Worm (Caenorhabditis elegans): ENCODE results near the gene gcy-23.

gcy-23 gene

ce11 chrIV:3246873-3247272, 42.3 kb downstream of the gcy-23 start:
- TF ChIP-seq ceh-82 (tag; optimal IDR thresholded peaks at IDR 0.05) = no peak
- TF ChIP-seq nhr-11 (tag; optimal IDR thresholded peaks at IDR 0.05) = no peak

ce11 chrIV:3234269-3234668, 54.9 kb downstream of the gcy-23 start:
- peak in 1 of 3 experiments; percentile 31 for TF ChIP-seq elt-3 (tag; optimal IDR thresholded peaks at IDR 0.05)
- TF ChIP-seq egl-27 (tag; optimal IDR thresholded peaks at IDR 0.05) = peak; percentile 12
- TF ChIP-seq lsy-12 (tag; optimal IDR thresholded peaks at IDR 0.05) = no peak
- TF ChIP-seq ceh-28 (tag; optimal IDR thresholded peaks at IDR 0.05) = peak; percentile 67
- peak; percentile 12 for TF ChIP-seq nhr-25 (tag; optimal IDR thresholded peaks at IDR 0.05)
- TF ChIP-seq nhr-23 (tag; optimal IDR thresholded peaks at IDR 0.05) = peak; percentile 92
- peak; percentile 81 for TF ChIP-seq nhr-43 (tag; optimal IDR thresholded peaks at IDR 0.05; ENCODE audit: poor library complexity, severe bottlenecking)
- no peak for TF ChIP-seq nhr-28 (tag; optimal IDR thresholded peaks at IDR 0.05)
- no peak for TF ChIP-seq ceh-9 (tag; optimal IDR thresholded peaks at IDR 0.05)
- no peak for TF ChIP-seq unc-39 (tag; optimal IDR thresholded peaks at IDR 0.05)
- no peak for TF ChIP-seq R02D3.7 (tag; optimal IDR thresholded peaks at IDR 0.05)

- TF ChIP-seq fkh-10 (GFP tag; optimal IDR thresholded peaks at IDR 0.05) (no peak), ZK546.5 (tag; optimal IDR thresholded peaks at IDR 0.05) (no peak), ama-1 (optimal IDR thresholded peaks at IDR 0.05) (no peak), hmg-11 (tag; optimal IDR thresholded peaks at IDR 0.05) (no peak), R02D3.7 (tag; optimal IDR thresholded peaks at IDR 0.05) (no peak), elt-2 (tag; optimal IDR thresholded peaks at IDR 0.05) (peak; percentile 20), egl-5 (tag; optimal IDR thresholded peaks at IDR 0.05) (no peak), nhr-25 (tag; optimal IDR thresholded peaks at IDR 0.05) (peak; percentile 73), zag-1 (tag; optimal IDR thresholded peaks at IDR 0.05) (no peak), nhr-76 (tag; optimal IDR thresholded peaks at IDR 0.05) (no peak), nhr-67 (tag; optimal IDR thresholded peaks at IDR 0.05) (no peak), aly-2 (tag; optimal IDR thresholded peaks at IDR 0.05) (no peak), ceh-82 (tag; optimal IDR thresholded peaks at IDR 0.05) (no peak), skn-1 (tag; optimal IDR thresholded peaks at IDR 0.05) (no peak), nhr-23 (tag; optimal IDR thresholded peaks at IDR 0.05) (peak; percentile 64), nhr-237 (tag; optimal IDR thresholded peaks at IDR 0.05) (no peak), ztf-11 (tag; optimal IDR thresholded peaks at IDR 0.05) (no peak), egl-27 (tag; optimal IDR thresholded peaks at IDR 0.05) (no peak), daf-12 (tag; optimal IDR thresholded peaks at IDR 0.05) (no peak), snpc-4 (tag; optimal IDR thresholded peaks at IDR 0.05) (peak; percentile 16), unc-39 (tag; optimal IDR thresholded peaks at IDR 0.05) (no peak), mml-1 (tag; optimal IDR thresholded peaks at IDR 0.05) (no peak), mdl-1 (tag; optimal IDR thresholded peaks at IDR 0.05) (no peak), nhr-77 (tag; optimal IDR thresholded peaks at IDR 0.05) (no peak), elt-1 (tag; optimal IDR thresholded peaks at IDR 0.05) (no peak), eor-1 (tag; optimal IDR thresholded peaks at IDR 0.05) (no peak), ceh-16 (tag; optimal IDR thresholded peaks at IDR 0.05) (no peak), unc-62 (GFP tag; optimal IDR thresholded peaks at IDR 0.05) (no peak), nhr-28 (tag; optimal IDR thresholded peaks at IDR 0.05) (no peak), ztf-4 (tag; optimal IDR thresholded peaks at IDR 0.05) (no peak), sea-2 (GFP tag; optimal IDR thresholded peaks at IDR 0.05) (no peak), nfya-1 (tag; optimal IDR thresholded peaks at IDR 0.05; ENCODE audit: insufficient read depth) (peak; percentile 19), fkh-2 (tag; optimal IDR thresholded peaks at IDR 0.05) (no peak), pha-4 (tag; optimal IDR thresholded peaks at IDR 0.05) (peak; percentile 47), nhr-43 (tag; optimal IDR thresholded peaks at IDR 0.05; ENCODE audit: poor library complexity, severe bottlenecking) (peak; percentile 83), elt-3 (tag; optimal IDR thresholded peaks at IDR 0.05) (no peak), lin-39 (tag; optimal IDR thresholded peaks at IDR 0.05) (no peak), nhr-12 (tag; optimal IDR thresholded peaks at IDR 0.05) (no peak), tbx-2 (tag; optimal IDR thresholded peaks at IDR 0.05) (peak; percentile 12), pqm-1 (tag; optimal IDR thresholded peaks at IDR 0.05) (no peak), jun-1 (tag; optimal IDR thresholded peaks at IDR 0.05) (peak; percentile 23), nhr-11 (tag; optimal IDR thresholded peaks at IDR 0.05) (no peak), ceh-28 (tag; optimal IDR thresholded peaks at IDR 0.05) (peak; percentile 72), ceh-9 (tag; optimal IDR thresholded peaks at IDR 0.05) (no peak), fos-1 (tag; optimal IDR thresholded peaks at IDR 0.05) (no peak), lsy-12 (tag; optimal IDR thresholded peaks at IDR 0.05) (peak; percentile 57), lin-15B (tag; optimal IDR thresholded peaks at IDR 0.05) (no peak)
Measured at ce11 chrIV:3233429-3233885, 55.7 kb downstream of the gcy-23 start.
